Fruit fly (Drosophila melanogaster) S2 (cell line): Measurements from ENCODE around the gene Irbp18.

Experiments
- CG8478 ChIP-seq: fragments of >200 bp; optimal IDR thresholded peaks from 2 replicates; lab custom pipeline; 2018
- CTCF ChIP-seq, 2 experiments: fragments of >200 bp; optimal IDR thresholded peaks; 2 replicates each; lab custom pipeline; 2018

DNA sequence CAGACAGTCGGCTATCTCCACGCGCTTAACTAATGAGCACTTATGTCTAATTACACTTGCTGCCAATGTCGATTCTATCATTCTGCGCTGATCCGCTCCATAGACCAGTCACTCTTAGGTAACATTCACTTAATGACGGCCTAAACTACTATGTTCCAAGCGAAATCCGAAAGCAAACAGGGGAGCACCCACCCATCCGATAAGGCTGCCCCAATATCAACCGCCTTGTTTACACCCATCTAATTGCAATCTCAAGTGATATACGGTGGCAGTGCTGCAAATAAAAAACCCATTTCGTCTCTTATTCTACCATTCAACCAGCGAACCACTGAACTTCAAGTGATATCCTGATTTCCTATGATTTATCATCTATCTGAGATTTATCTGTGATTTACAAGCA, 48.6 kb downstream of the Irbp18 start:
- no peak for TF ChIP-seq CTCF (optimal IDR thresholded peaks at IDR 0.05; lab: Kevin White, UChicago)
- TF ChIP-seq CG8478 (lab: Kevin White, UChicago), result no peak
